Worm (Caenorhabditis elegans) whole organism, L1 larva: Measurements from ENCODE around the gene cgh-1.

Experiments used
- C16A3.4 ChIP-seq: fragments of 150-350 bp; optimal IDR thresholded peaks from 2 replicates; lab custom pipeline; 2014; ENCODE audit warnings: missing biosample characterization, missing genetic modification characterization
- aha-1 ChIP-seq: fragments of 150-350 bp; optimal IDR thresholded peaks from 2 replicates; lab custom pipeline; 2014; ENCODE audit warnings: missing biosample characterization, missing genetic modification characterization
- aly-2 ChIP-seq: fragments of 150-350 bp; optimal IDR thresholded peaks from 2 replicates; lab custom pipeline; 2014; ENCODE audit warnings: missing biosample characterization, missing genetic modification characterization
- blmp-1 ChIP-seq: fragments of 150-350 bp; optimal IDR thresholded peaks from 2 replicates; lab custom pipeline; 2014; ENCODE audit warnings: missing biosample characterization, missing genetic modification characterization
- dpl-1 ChIP-seq, 3 experiments: fragments of 150-350 bp in 2 of 3; sonication (generic microtip) in 1 of 3; optimal IDR thresholded peaks; 2 replicates each; lab custom pipeline; 2014 to 2017; ENCODE audit warnings: missing biosample characterization in 3 of 3, missing genetic modification characterization in 3 of 3, missing genetic modification reagents in 3 of 3
- egl-13 ChIP-seq: sonication (generic microtip); optimal IDR thresholded peaks from 2 replicates; lab custom pipeline; 2016; ENCODE audit warnings: missing genotype, missing genetic modification reagents, missing genetic modification characterization, missing compliant biosample characterization
- elt-3 ChIP-seq, 6 experiments: fragments of 150-350 bp in 1 of 6; sonication (generic microtip); optimal IDR thresholded peaks; 2 replicates each; lab custom pipeline; 2017 to 2018; ENCODE audit warnings: missing biosample characterization in 6 of 6, missing genetic modification characterization in 6 of 6, inconsistent platforms in 1 of 6
- fkh-4 ChIP-seq: sonication (generic microtip); optimal IDR thresholded peaks from 2 replicates; lab custom pipeline; 2016; ENCODE audit warnings: missing compliant biosample characterization, missing genetic modification characterization, borderline replicate concordance
- fos-1 ChIP-seq: fragments of 150-350 bp; optimal IDR thresholded peaks from 2 replicates; lab custom pipeline; 2014; ENCODE audit warnings: missing biosample characterization, missing genetic modification characterization
- grh-1 ChIP-seq: fragments of 200-800 bp; sonication (Bioruptor generic); IDR thresholded peaks from 2 replicates; pipeline ENCODE4 v1.3.6; 2022; ENCODE audit warnings: missing genetic modification reagents, missing genetic modification characterization, missing compliant biosample characterization
- hlh-4 ChIP-seq: sonication (generic microtip); optimal IDR thresholded peaks from 2 replicates; lab custom pipeline; 2016; ENCODE audit warnings: mild to moderate bottlenecking, missing genetic modification characterization, missing compliant biosample characterization
- jun-1 ChIP-seq: fragments of 150-350 bp; optimal IDR thresholded peaks from 2 replicates; lab custom pipeline; 2014; ENCODE audit warnings: missing biosample characterization, missing genetic modification reagents, missing genetic modification characterization
- lin-13 ChIP-seq: fragments of 150-350 bp; optimal IDR thresholded peaks from 2 replicates; lab custom pipeline; 2014; ENCODE audit warnings: missing biosample characterization, missing genetic modification reagents, missing genetic modification characterization
- lin-14 ChIP-seq: fragments of 200-800 bp; sonication (Bioruptor generic); optimal IDR thresholded peaks from 2 replicates; lab custom pipeline; 2018; ENCODE audit warnings: mild to moderate bottlenecking, missing genetic modification characterization, moderate library complexity, missing compliant biosample characterization
- lir-3 ChIP-seq: sonication (generic microtip); optimal IDR thresholded peaks from 2 replicates; lab custom pipeline; 2016; ENCODE audit warnings: mild to moderate bottlenecking, missing genetic modification characterization, moderate library complexity, missing compliant biosample characterization; ENCODE audit not compliant: poor library complexity
- lsy-2 ChIP-seq, 2 experiments: fragments of 150-350 bp; optimal IDR thresholded peaks; 2 replicates each; lab custom pipeline; 2014; ENCODE audit warnings: missing biosample characterization in 2 of 2, missing genetic modification characterization in 2 of 2
- mef-2 ChIP-seq: fragments of 150-350 bp; optimal IDR thresholded peaks from 2 replicates; lab custom pipeline; 2014; ENCODE audit warnings: missing biosample characterization, missing genetic modification characterization
- nhr-19 ChIP-seq: fragments of 200-800 bp; sonication (Bioruptor generic); conservative IDR thresholded peaks from 2 replicates; pipeline ENCODE4 v1.3.6; 2022; ENCODE audit warnings: missing genetic modification characterization, missing compliant biosample characterization
- nhr-20 ChIP-seq: sonication (generic microtip); optimal IDR thresholded peaks from 2 replicates; lab custom pipeline; 2016; ENCODE audit warnings: mild to moderate bottlenecking, missing genetic modification characterization, missing compliant biosample characterization
- nhr-237 ChIP-seq: fragments of 150-350 bp; optimal IDR thresholded peaks from 2 replicates; lab custom pipeline; 2014; ENCODE audit warnings: missing biosample characterization, missing genetic modification characterization
- nhr-47 ChIP-seq: sonication (generic microtip); optimal IDR thresholded peaks from 2 replicates; lab custom pipeline; 2016; ENCODE audit warnings: mild to moderate bottlenecking, missing genetic modification characterization, moderate library complexity, missing compliant biosample characterization
- nhr-71 ChIP-seq: sonication (generic microtip); optimal IDR thresholded peaks from 2 replicates; lab custom pipeline; 2016; ENCODE audit warnings: mild to moderate bottlenecking, missing genetic modification characterization, moderate library complexity, missing compliant biosample characterization
- nhr-77 ChIP-seq: fragments of 150-350 bp; optimal IDR thresholded peaks from 2 replicates; lab custom pipeline; 2014; ENCODE audit warnings: missing biosample characterization, missing genetic modification characterization
- nhr-85 ChIP-seq: sonication (generic microtip); peaks from one replicate; lab custom pipeline; 2016; ENCODE audit warnings: missing genetic modification characterization, inconsistent platforms, missing compliant biosample characterization
- nhr-90 ChIP-seq: sonication (generic microtip); optimal IDR thresholded peaks from 2 replicates; lab custom pipeline; 2016; ENCODE audit warnings: mild to moderate bottlenecking, missing genetic modification characterization, missing compliant biosample characterization; ENCODE audit not compliant: poor library complexity
- pag-3 ChIP-seq: sonication (generic microtip); optimal IDR thresholded peaks from 2 replicates; lab custom pipeline; 2017; ENCODE audit warnings: missing genetic modification characterization, mild to moderate bottlenecking, missing compliant biosample characterization, antibody characterized with exemption, borderline replicate concordance; ENCODE audit not compliant: insufficient read depth
- pax-3 ChIP-seq: fragments of 200-800 bp; sonication (Bioruptor generic); optimal IDR thresholded peaks from 2 replicates; lab custom pipeline; 2018; ENCODE audit warnings: mild to moderate bottlenecking, missing genetic modification characterization, moderate library complexity, missing compliant biosample characterization
- skn-1 ChIP-seq: fragments of 150-350 bp; optimal IDR thresholded peaks from 2 replicates; lab custom pipeline; 2014; ENCODE audit warnings: missing biosample characterization, missing genetic modification characterization
- snu-23 ChIP-seq: sonication (generic microtip); optimal IDR thresholded peaks from 2 replicates; lab custom pipeline; 2016; ENCODE audit warnings: missing genetic modification characterization, missing compliant biosample characterization
- sptf-1 ChIP-seq: fragments of 150-350 bp; optimal IDR thresholded peaks from 2 replicates; lab custom pipeline; 2014; ENCODE audit warnings: missing biosample characterization, missing genetic modification characterization
- sup-37 ChIP-seq: fragments of 200-800 bp; sonication (Bioruptor generic); optimal IDR thresholded peaks from 2 replicates; lab custom pipeline; 2018; ENCODE audit warnings: mild to moderate bottlenecking, missing genetic modification characterization, missing compliant biosample characterization
- tbx-2 ChIP-seq: sonication (generic microtip); optimal IDR thresholded peaks from 2 replicates; lab custom pipeline; 2016; ENCODE audit warnings: missing genetic modification characterization, missing compliant biosample characterization
- unc-130 ChIP-seq: fragments of 150-350 bp; optimal IDR thresholded peaks from 2 replicates; lab custom pipeline; 2017; ENCODE audit warnings: missing biosample characterization, missing genetic modification characterization, inconsistent platforms
- unc-30 ChIP-seq: sonication (generic microtip); optimal IDR thresholded peaks from 2 replicates; lab custom pipeline; 2017; ENCODE audit warnings: missing biosample characterization, missing genetic modification characterization
- unc-98 ChIP-seq: fragments of 200-800 bp; sonication (Bioruptor generic); IDR thresholded peaks from 2 replicates; pipeline ENCODE4 v1.3.6; 2022; ENCODE audit warnings: missing genetic modification characterization, missing compliant biosample characterization
- ztf-4 ChIP-seq: fragments of 150-350 bp; optimal IDR thresholded peaks from 2 replicates; lab custom pipeline; 2014; ENCODE audit warnings: missing biosample characterization, missing genetic modification characterization

cgh-1 gene

ce11 chrIII:7494850-7495314, 2.8 kb downstream of the cgh-1 start:
- TF ChIP-seq unc-30 (tag; lab: Kevin White, UChicago) (no peak), blmp-1 (tag; lab: Kevin White, UChicago) (peak; percentile 96), aly-2 (tag; lab: Kevin White, UChicago) (peak; percentile 57), tbx-2 (tag; lab: Kevin White, UChicago) (no peak), lsy-2 (tag; optimal IDR thresholded peaks at IDR 0.05; lab: Kevin White, UChicago) (no peak)

ce11 chrIII:7491931-7492330, 5.7 kb downstream of the cgh-1 start:
- TF ChIP-seq egl-13 (tag; lab: Kevin White, UChicago): no peak
- no peak for TF ChIP-seq sptf-1 (tag; lab: Kevin White, UChicago)
- no peak for TF ChIP-seq fkh-4 (tag; lab: Kevin White, UChicago)
- TF ChIP-seq fos-1: no peak
- no peak for TF ChIP-seq elt-3 (tag; optimal IDR thresholded peaks at IDR 0.05; lab: Kevin White, UChicago)
- TF ChIP-seq nhr-237 (tag; lab: Kevin White, UChicago): no peak
- no peak for TF ChIP-seq lin-13 (GFP tag; lab: Kevin White, UChicago)
- TF ChIP-seq C16A3.4: no peak
- no peak for TF ChIP-seq nhr-85 (tag; lab: Kevin White, UChicago)
- no peak for TF ChIP-seq tbx-2 (tag; lab: Kevin White, UChicago)
- no peak for TF ChIP-seq sup-37 (GFP tag; lab: Kevin White, UChicago)
- no peak for TF ChIP-seq nhr-77
- no peak for TF ChIP-seq hlh-4
- TF ChIP-seq blmp-1 (tag; lab: Kevin White, UChicago): no peak
- no peak for TF ChIP-seq lir-3 (tag; lab: Kevin White, UChicago)

ce11 chrIII:7490061-7490460, 7.6 kb downstream of the cgh-1 start:
- TF ChIP-seq blmp-1 (tag; lab: Kevin White, UChicago) (peak; percentile 82), unc-130 (tag; lab: Kevin White, UChicago) (no peak)

- TF ChIP-seq nhr-85 (tag; lab: Kevin White, UChicago) (peak; percentile 85), fkh-4 (tag; lab: Kevin White, UChicago) (no peak), nhr-20 (peak; percentile 43), skn-1 (tag; lab: Kevin White, UChicago) (no peak), jun-1 (no peak), ztf-4 (tag; lab: Kevin White, UChicago) (no peak), lsy-2 (tag; optimal IDR thresholded peaks at IDR 0.05; lab: Kevin White, UChicago) (peak; percentile 4 to 21), elt-3 (tag; optimal IDR thresholded peaks at IDR 0.05; lab: Kevin White, UChicago) (peak in 4 of 6 experiments; percentile 11 to 65 (median 39)), grh-1 (0 out of 2 replicates have a peak, but pooled peaks have one; percentile 11), dpl-1 (GFP tag; optimal IDR thresholded peaks at IDR 0.05; lab: Kevin White, UChicago) (peak in 1 of 3 experiments; percentile 15), mef-2 (tag; lab: Kevin White, UChicago) (no peak), nhr-19 (GFP tag; lab: Robert Waterston, UW) (no peak), lin-14 (peak; percentile 72), blmp-1 (tag; lab: Kevin White, UChicago) (peak; percentile 65), tbx-2 (tag; lab: Kevin White, UChicago) (peak; percentile 17), aha-1 (tag; lab: Kevin White, UChicago) (no peak), nhr-71 (tag; lab: Kevin White, UChicago) (peak; percentile 43), nhr-90 (tag; lab: Kevin White, UChicago) (peak; percentile 39), pax-3 (tag; lab: Kevin White, UChicago) (no peak), unc-98 (GFP tag; lab: Robert Waterston, UW) (no peak), nhr-47 (no peak), pag-3 (tag; lab: Kevin White, UChicago) (peak; percentile 91), snu-23 (GFP tag; lab: Kevin White, UChicago) (peak; percentile 49), nhr-237 (tag; lab: Kevin White, UChicago) (no peak)
These were observed 8.5 kb downstream of the cgh-1 start, which contains the start of gene mup-4 for ce11 chrIII:7489055-7489534. TSS of gene mup-4 (minus strand) at chrIII:7489105.
